Worm (Caenorhabditis elegans): ENCODE data around the gene str-118.

DNA sequence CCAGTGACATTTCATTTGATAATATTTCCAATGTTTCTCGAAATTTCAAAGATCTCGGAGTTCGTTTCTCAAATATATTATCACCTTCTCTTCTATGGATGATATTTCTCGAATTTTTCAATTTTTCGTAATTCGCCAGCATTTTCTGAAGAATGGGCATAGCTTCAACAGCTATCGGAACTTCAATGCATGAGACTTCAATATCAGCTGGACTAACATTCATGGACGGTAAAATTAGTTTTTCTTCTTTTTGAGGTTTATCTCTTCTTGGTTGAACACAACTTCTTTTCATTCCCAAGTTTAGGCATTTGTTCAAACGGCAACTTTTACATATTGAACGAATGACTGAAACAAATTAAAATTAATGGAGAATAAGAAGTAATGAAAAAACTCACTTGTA is 28.9 kb downstream of the str-118 start:
- TF ChIP-seq lin-13 (GFP tag; optimal IDR thresholded peaks at IDR 0.05) = no peak
- TF ChIP-seq lin-39 (tag; optimal IDR thresholded peaks at IDR 0.05) = no peak

Data from whole organism, L2 larva.